Fruit fly (Drosophila melanogaster): ENCODE data around the gene CG33645.

DNA sequence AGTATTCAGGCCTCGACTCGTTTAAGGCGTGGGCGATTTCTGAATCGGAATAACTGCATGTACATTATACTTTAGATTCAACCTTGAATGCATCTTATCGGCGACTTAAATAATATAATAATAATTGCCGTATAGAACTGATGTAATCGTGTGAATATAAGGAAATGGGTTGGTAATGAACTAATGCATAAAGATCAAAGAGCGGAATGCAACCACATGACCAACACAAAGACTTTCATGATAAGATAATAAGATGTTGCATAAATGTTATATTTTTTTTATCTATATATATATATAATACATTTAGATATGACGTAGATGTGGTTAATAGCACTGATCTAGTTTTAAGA is 17.0 kb upstream of the CG33645 start:
- TF ChIP-seq CG14655 (GFP tag; optimal IDR thresholded peaks at IDR 0.05) (no peak), CG8159 (tag; optimal IDR thresholded peaks at IDR 0.05) (no peak), D1 (tag; optimal IDR thresholded peaks at IDR 0.05) (no peak), CG12605 (GFP tag; IDR thresholded peaks at IDR 0.05) (no peak), Ets98B (GFP tag; IDR thresholded peaks at IDR 0.05) (no peak), EcR (GFP tag; optimal IDR thresholded peaks at IDR 0.05) (no peak), rn (GFP tag; IDR thresholded peaks at IDR 0.05) (no peak), Pif1A (GFP tag; optimal IDR thresholded peaks at IDR 0.05) (no peak)

All from whole organism, pupa.